Worm (Caenorhabditis elegans): Measurements from ENCODE around the gene C02G6.3.

The C02G6.3 gene

ce11 chrV:5845669-5846189 is 34.4 kb upstream of the C02G6.3 start, which contains the start of gene F26F12.3 (continued):
- TF ChIP-seq lsl-1 (GFP tag; optimal IDR thresholded peaks at IDR 0.05) (no peak), tbp1 (GFP tag; optimal IDR thresholded peaks at IDR 0.05) (peak; percentile 42), bed-2 (GFP tag; IDR thresholded peaks at IDR 0.05) (no peak), snpc-1.3 (tag; optimal IDR thresholded peaks at IDR 0.05; ENCODE audit: insufficient read depth) (no peak), unc-62 (GFP tag; optimal IDR thresholded peaks at IDR 0.05) (no peak), pbrm-1 (GFP tag; IDR thresholded peaks at IDR 0.05) (peak; percentile 51; the same call in 1 of the 2 replicates), nhr-179 (tag; optimal IDR thresholded peaks at IDR 0.05) (no peak), madf-3 (GFP tag; IDR thresholded peaks at IDR 0.05) (no peak), akir-1 (GFP tag; optimal IDR thresholded peaks at IDR 0.05) (no peak), ZK185.1 (tag; optimal IDR thresholded peaks at IDR 0.05; ENCODE audit: poor library complexity, severe bottlenecking) (no peak), zfh-2 (GFP tag; conservative IDR thresholded peaks at IDR 0.05) (peak; percentile 93), sdz-38 (tag; optimal IDR thresholded peaks at IDR 0.05) (no peak), tbx-9 (tag; optimal IDR thresholded peaks at IDR 0.05; ENCODE audit: borderline replicate concordance) (no peak), cebp-1 (GFP tag; IDR thresholded peaks at IDR 0.05) (no peak), cebp-1 (tag; optimal IDR thresholded peaks at IDR 0.05) (peak; percentile 84), lsy-27 (tag; optimal IDR thresholded peaks at IDR 0.05; ENCODE audit: borderline replicate concordance, insufficient read depth) (no peak), ztf-6 (GFP tag; IDR thresholded peaks at IDR 0.05) (no peak), K11D2.4 (GFP tag; IDR thresholded peaks at IDR 0.05) (peak; percentile 84), B0019.2 (GFP tag; conservative IDR thresholded peaks at IDR 0.05) (no peak), nhr-120 (GFP tag; IDR thresholded peaks at IDR 0.05) (no peak), pha-4 (tag; optimal IDR thresholded peaks at IDR 0.05) (no peak), B0336.3 (GFP tag; IDR thresholded peaks at IDR 0.05) (peak; percentile 66; the same call in 1 of the 2 replicates), aptf-2 (GFP tag; conservative IDR thresholded peaks at IDR 0.05) (no peak), ceh-100 (GFP tag; IDR thresholded peaks at IDR 0.05) (no peak), rpc-1 (optimal IDR thresholded peaks at IDR 0.05) (no peak), rpc-1 (tag; optimal IDR thresholded peaks at IDR 0.05) (no peak), snpc-4 (GFP tag; optimal IDR thresholded peaks at IDR 0.05) (peak; percentile 34), snpc-4 (tag; optimal IDR thresholded peaks at IDR 0.05) (peak; percentile 8 to 36 (median 18)), ztf-3 (GFP tag; optimal IDR thresholded peaks at IDR 0.05) (no peak), dox-1 (GFP tag; IDR thresholded peaks at IDR 0.05) (peak; percentile 81), atf-7 (tag; optimal IDR thresholded peaks at IDR 0.05) (peak; percentile 74), hlh-12 (tag; optimal IDR thresholded peaks at IDR 0.05) (no peak), F22D6.2 (tag; optimal IDR thresholded peaks at IDR 0.05) (peak; percentile 6), lin-40 (tag; optimal IDR thresholded peaks at IDR 0.05) (peak; percentile 64), rec-8 (tag; optimal IDR thresholded peaks at IDR 0.05) (no peak), egrh-3 (GFP tag; IDR thresholded peaks at IDR 0.05) (peak; percentile 62; the same call in 1 of the 2 replicates), T26A5.8 (tag; optimal IDR thresholded peaks at IDR 0.05) (no peak), sea-2 (GFP tag; IDR thresholded peaks at IDR 0.05) (0 out of 2 replicates have a peak, but pooled peaks have one; percentile 40), attf-3 (GFP tag; conservative IDR thresholded peaks at IDR 0.05) (no peak), dpff-1 (tag; optimal IDR thresholded peaks at IDR 0.05) (no peak), mcd-1 (GFP tag; IDR thresholded peaks at IDR 0.05) (peak; percentile 50; the same call in 1 of the 2 replicates), mel-28 (tag; optimal IDR thresholded peaks at IDR 0.05; ENCODE audit: borderline replicate concordance) (no peak), gei-17 (GFP tag; optimal IDR thresholded peaks at IDR 0.05) (no peak), B0035.1 (tag; optimal IDR thresholded peaks at IDR 0.05) (no peak), nhr-90 (tag; optimal IDR thresholded peaks at IDR 0.05) (peak; percentile 48), K12H6.12 (tag; optimal IDR thresholded peaks at IDR 0.05) (peak; percentile 74), zim-3 (tag; optimal IDR thresholded peaks at IDR 0.05) (no peak), ccch-3 (GFP tag; optimal IDR thresholded peaks at IDR 0.05) (no peak), F57C9.4 (tag; optimal IDR thresholded peaks at IDR 0.05) (no peak)

All from whole organism, young adult.